Worm (Caenorhabditis elegans): ENCODE measurements around the gene srh-167.
A peak's percentile ranks its signal among the peaks of the same experiment; 100 is the strongest.
"Not testable (repeated sequence)": the region's sequence is repeated elsewhere in the genome, so short reads cannot be mapped to it uniquely, and the experiment has no call there.

Gene srh-167

ce11 chrV:16341497-16342257, 8.2 kb downstream of the srh-167 start:
- peak; percentile 54 for TF ChIP-seq rpc-1 (optimal IDR thresholded peaks at IDR 0.05)
- TF ChIP-seq rpc-1 (tag; optimal IDR thresholded peaks at IDR 0.05), result peak; percentile 72
- peak; percentile 10 for TF ChIP-seq nhr-90 (tag; optimal IDR thresholded peaks at IDR 0.05)
- peak; percentile 10 for TF ChIP-seq madf-10 (tag; optimal IDR thresholded peaks at IDR 0.05)
- TF ChIP-seq cebp-2 (GFP tag; IDR thresholded peaks at IDR 0.05), result 0 out of 2 replicates have a peak, but pooled peaks have one; percentile 64
- TF ChIP-seq F49E8.2 (tag; optimal IDR thresholded peaks at IDR 0.05; ENCODE audit: insufficient read depth), result peak; percentile 0
- peak; percentile 34 for TF ChIP-seq ztf-18 (tag; optimal IDR thresholded peaks at IDR 0.05)
- TF ChIP-seq egrh-3 (GFP tag; IDR thresholded peaks at IDR 0.05), result 0 out of 2 replicates have a peak, but pooled peaks have one; percentile 17
- TF ChIP-seq tbp1 (GFP tag; optimal IDR thresholded peaks at IDR 0.05), result peak; percentile 82
- TF ChIP-seq pbrm-1 (GFP tag; IDR thresholded peaks at IDR 0.05), result 0 out of 2 replicates have a peak, but pooled peaks have one; percentile 43
- TF ChIP-seq B0261.1 (tag; optimal IDR thresholded peaks at IDR 0.05), result peak; percentile 67
- TF ChIP-seq mcd-1 (GFP tag; IDR thresholded peaks at IDR 0.05), result 0 out of 2 replicates have a peak, but pooled peaks have one; percentile 40
- 0 out of 2 replicates have a peak, but pooled peaks have one; percentile 12 for TF ChIP-seq hsf-1 (GFP tag; IDR thresholded peaks at IDR 0.05)
- peak; percentile 36; the same call in 1 of the 2 replicates for TF ChIP-seq lin-26 (GFP tag; IDR thresholded peaks at IDR 0.05)
- TF ChIP-seq dox-1 (GFP tag; IDR thresholded peaks at IDR 0.05), result 0 out of 2 replicates have a peak, but pooled peaks have one; percentile 35
- TF ChIP-seq hmg-1.2 (GFP tag; IDR thresholded peaks at IDR 0.05), result peak; percentile 33; the same call in 1 of the 2 replicates
- TF ChIP-seq snpc-4 (GFP tag; optimal IDR thresholded peaks at IDR 0.05), result not testable (repeated sequence)
- peak in 2 of 4 experiments; percentile 77 to 81 for TF ChIP-seq snpc-4 (tag; optimal IDR thresholded peaks at IDR 0.05)
- TF ChIP-seq D2030.7 (GFP tag; IDR thresholded peaks at IDR 0.05), result 0 out of 2 replicates have a peak, but pooled peaks have one; percentile 34
- peak; percentile 13 for TF ChIP-seq die-1 (tag; optimal IDR thresholded peaks at IDR 0.05)
- TF ChIP-seq ztf-25 (GFP tag; IDR thresholded peaks at IDR 0.05), result 0 out of 2 replicates have a peak, but pooled peaks have one; percentile 2

- no peak for TF ChIP-seq ztf-28 (GFP tag; IDR thresholded peaks at IDR 0.05)
- no peak for TF ChIP-seq snpc-1.1 (tag; optimal IDR thresholded peaks at IDR 0.05; ENCODE audit: insufficient read depth)
- TF ChIP-seq egrh-3 (GFP tag; IDR thresholded peaks at IDR 0.05), result no peak
- TF ChIP-seq nhr-80 (tag; optimal IDR thresholded peaks at IDR 0.05), result peak; percentile 24
- TF ChIP-seq lin-35 (GFP tag; optimal IDR thresholded peaks at IDR 0.05), result no peak
- no peak for TF ChIP-seq nhr-179 (tag; optimal IDR thresholded peaks at IDR 0.05)
- TF ChIP-seq Y95B8A.8 (GFP tag; IDR thresholded peaks at IDR 0.05), result no peak
These were observed 8.7 kb downstream of the srh-167 start, which contains the start of gene nhr-193 for ce11 chrV:16342258-16342618. nhr-193 (plus strand) TSS chrV:16342308.

DNA sequence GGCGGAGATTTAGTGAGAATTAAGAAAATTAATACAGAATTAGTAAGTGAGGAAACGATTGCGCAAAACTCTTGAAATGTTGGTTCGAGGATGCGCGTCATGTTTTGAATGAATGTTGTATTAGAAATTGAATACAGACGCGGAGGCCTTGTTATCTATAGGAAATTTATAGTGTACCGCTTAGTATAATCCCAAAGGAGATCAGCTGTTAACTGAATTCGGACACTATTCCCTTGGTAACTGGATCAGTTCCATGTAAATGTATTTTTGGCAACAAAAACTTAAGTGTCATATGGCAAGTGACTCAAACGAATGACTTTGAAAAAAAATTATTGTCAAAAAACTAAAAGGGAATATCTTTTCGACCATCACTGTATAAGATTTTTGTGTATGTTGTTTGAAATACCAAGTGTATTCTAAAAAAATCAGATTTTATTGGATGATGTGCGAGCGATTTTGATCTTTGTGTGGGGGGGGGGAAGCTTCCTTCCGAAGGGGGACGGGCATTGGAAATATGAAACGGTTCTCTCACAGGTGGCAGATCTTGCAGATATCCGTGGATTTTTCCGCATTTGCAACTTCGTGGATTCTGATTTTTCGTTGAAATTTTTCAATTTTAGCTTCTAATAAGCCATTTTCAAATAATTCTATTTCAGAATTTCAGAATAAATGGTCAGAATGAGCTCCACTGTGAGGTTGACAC, 13.0 kb downstream of the srh-167 start, which contains the start of the genes W08G11.5 and W08G11.1:
Gene W08G11.5 (minus strand): TSS at position 101 of the 703 bp plus-strand sequence.
Gene W08G11.1 (plus strand): TSS at position 653 of the 703 bp plus-strand sequence.
- no peak for TF ChIP-seq D2030.7 (GFP tag; IDR thresholded peaks at IDR 0.05)

ce11 chrV:16350061-16350460, 16.5 kb downstream of the srh-167 start:
- TF ChIP-seq K11D2.4 (GFP tag; IDR thresholded peaks at IDR 0.05), result no peak
- TF ChIP-seq sdz-38 (tag; optimal IDR thresholded peaks at IDR 0.05), result no peak
- TF ChIP-seq nhr-179 (tag; optimal IDR thresholded peaks at IDR 0.05), result no peak
- TF ChIP-seq lsy-27 (tag; optimal IDR thresholded peaks at IDR 0.05; ENCODE audit: borderline replicate concordance, insufficient read depth), result no peak
- no peak for TF ChIP-seq snpc-1.1 (tag; optimal IDR thresholded peaks at IDR 0.05; ENCODE audit: insufficient read depth)
- no peak for TF ChIP-seq F49E8.2 (tag; optimal IDR thresholded peaks at IDR 0.05; ENCODE audit: insufficient read depth)

Measured in whole organism, young adult.